Worm (Caenorhabditis elegans): ENCODE results near the gene smg-8.

ce11 chrII:14428834-14429233 is 12.4 kb upstream of the smg-8 start:
- no peak for TF ChIP-seq lin-39 (tag; optimal IDR thresholded peaks at IDR 0.05)
- TF ChIP-seq nhr-11 (tag; optimal IDR thresholded peaks at IDR 0.05): no peak
- no peak for TF ChIP-seq ZK546.5 (tag; optimal IDR thresholded peaks at IDR 0.05)
- TF ChIP-seq unc-39 (tag; optimal IDR thresholded peaks at IDR 0.05): no peak
- TF ChIP-seq zag-1 (tag; optimal IDR thresholded peaks at IDR 0.05): no peak
- TF ChIP-seq ztf-1 (GFP tag; conservative IDR thresholded peaks at IDR 0.05): no peak
- no peak for TF ChIP-seq alr-1 (tag; optimal IDR thresholded peaks at IDR 0.05)
- no peak for TF ChIP-seq ceh-82 (tag; optimal IDR thresholded peaks at IDR 0.05)
- no peak for TF ChIP-seq egl-27 (tag; optimal IDR thresholded peaks at IDR 0.05)
- TF ChIP-seq unc-62 (GFP tag; optimal IDR thresholded peaks at IDR 0.05): no peak

Data from whole organism, L2 larva.